Worm (Caenorhabditis elegans) whole organism, L1 larva: Measurements from ENCODE around the gene mpz-5.

ENCODE experiments used
- C34B4.2 ChIP-seq: sonication (generic microtip); optimal IDR thresholded peaks from 2 replicates; lab custom pipeline; 2017; ENCODE audit warnings: mild to moderate bottlenecking, missing genetic modification characterization, missing compliant biosample characterization
- F16B12.6 ChIP-seq: fragments of 150-350 bp; optimal IDR thresholded peaks from 2 replicates; lab custom pipeline; 2014; ENCODE audit warnings: missing biosample characterization, missing genetic modification characterization
- alr-1 ChIP-seq: fragments of 200-800 bp; sonication (Bioruptor generic); optimal IDR thresholded peaks from 2 replicates; lab custom pipeline; 2018; ENCODE audit warnings: borderline replicate concordance, mild to moderate bottlenecking, missing genetic modification characterization, missing compliant biosample characterization
- aly-2 ChIP-seq: fragments of 150-350 bp; optimal IDR thresholded peaks from 2 replicates; lab custom pipeline; 2014; ENCODE audit warnings: missing biosample characterization, missing genetic modification characterization
- ama-1 ChIP-seq: fragments of 150-350 bp; optimal IDR thresholded peaks from 2 replicates; lab custom pipeline; 2014
- ceh-63 ChIP-seq: fragments of 200-800 bp; sonication (Bioruptor generic); optimal IDR thresholded peaks from 2 replicates; lab custom pipeline; 2018; ENCODE audit warnings: mild to moderate bottlenecking, missing genetic modification characterization, missing compliant biosample characterization
- ceh-88 ChIP-seq: fragments of 200-800 bp; sonication (Bioruptor generic); IDR thresholded peaks from 2 replicates; pipeline ENCODE4 v1.3.6; 2022; ENCODE audit warnings: missing genetic modification characterization, missing compliant biosample characterization
- ceh-90 ChIP-seq: sonication (generic microtip); optimal IDR thresholded peaks from 2 replicates; lab custom pipeline; 2016; ENCODE audit warnings: missing genetic modification characterization, missing compliant biosample characterization
- ces-1 ChIP-seq: fragments of 150-350 bp; optimal IDR thresholded peaks from 2 replicates; lab custom pipeline; 2014; ENCODE audit warnings: missing biosample characterization, missing genetic modification reagents, missing genetic modification characterization
- dsc-1 ChIP-seq: sonication (generic microtip); optimal IDR thresholded peaks from 2 replicates; lab custom pipeline; 2016; ENCODE audit warnings: mild to moderate bottlenecking, missing genetic modification characterization, missing compliant biosample characterization
- efl-1 ChIP-seq, 4 experiments: fragments of 150-350 bp; optimal IDR thresholded peaks in 3 of 4; peaks in 1 of 4; 1 replicate in 1 of 4; 2 replicates in 3 of 4; lab custom pipeline; 2014; ENCODE audit warnings: missing biosample characterization in 2 of 4, missing genetic modification characterization in 2 of 4, missing genetic modification reagents in 2 of 4
- egl-13 ChIP-seq: sonication (generic microtip); optimal IDR thresholded peaks from 2 replicates; lab custom pipeline; 2016; ENCODE audit warnings: missing genotype, missing genetic modification reagents, missing genetic modification characterization, missing compliant biosample characterization
- elt-2 ChIP-seq: sonication (generic microtip); optimal IDR thresholded peaks from 2 replicates; lab custom pipeline; 2016; ENCODE audit warnings: missing genetic modification characterization, mild to moderate bottlenecking, inconsistent platforms, missing compliant biosample characterization, missing genetic modification reagents
- ets-5 ChIP-seq: fragments of 200-800 bp; sonication (Bioruptor generic); IDR thresholded peaks from 2 replicates; pipeline ENCODE4 v1.3.6; 2022; ENCODE audit warnings: missing genetic modification characterization, missing compliant biosample characterization
- fkh-10 ChIP-seq: sonication (generic microtip); optimal IDR thresholded peaks from 2 replicates; lab custom pipeline; 2017; ENCODE audit warnings: missing biosample characterization, missing genetic modification reagents, missing genetic modification characterization
- fkh-8 ChIP-seq: sonication (generic microtip); optimal IDR thresholded peaks from 2 replicates; lab custom pipeline; 2016; ENCODE audit warnings: mild to moderate bottlenecking, missing genetic modification characterization, missing compliant biosample characterization
- fos-1 ChIP-seq: fragments of 150-350 bp; optimal IDR thresholded peaks from 2 replicates; lab custom pipeline; 2014; ENCODE audit warnings: missing biosample characterization, missing genetic modification characterization
- grh-1 ChIP-seq: fragments of 200-800 bp; sonication (Bioruptor generic); IDR thresholded peaks from 2 replicates; pipeline ENCODE4 v1.3.6; 2022; ENCODE audit warnings: missing genetic modification reagents, missing genetic modification characterization, missing compliant biosample characterization
- hpl-2 ChIP-seq: fragments of 150-350 bp; optimal IDR thresholded peaks from 2 replicates; lab custom pipeline; 2014; ENCODE audit warnings: missing biosample characterization, missing genetic modification reagents, missing genetic modification characterization
- irx-1 ChIP-seq: sonication (generic microtip); optimal IDR thresholded peaks from 2 replicates; lab custom pipeline; 2016; ENCODE audit warnings: missing genetic modification characterization, missing compliant biosample characterization
- isw-1 ChIP-seq: fragments of 200-800 bp; sonication (Bioruptor generic); IDR thresholded peaks from 2 replicates; pipeline ENCODE4 v1.3.6; 2022; ENCODE audit warnings: missing genetic modification characterization, missing compliant biosample characterization
- jun-1 ChIP-seq: fragments of 150-350 bp; optimal IDR thresholded peaks from 2 replicates; lab custom pipeline; 2014; ENCODE audit warnings: missing biosample characterization, missing genetic modification reagents, missing genetic modification characterization
- lin-35 ChIP-seq, 2 experiments: fragments of 150-350 bp; optimal IDR thresholded peaks; 2 replicates each; lab custom pipeline; 2014; ENCODE audit warnings: missing biosample characterization in 2 of 2, missing genetic modification characterization in 2 of 2, missing genetic modification reagents in 2 of 2
- lin-39 ChIP-seq: fragments of 150-350 bp; optimal IDR thresholded peaks from 2 replicates; lab custom pipeline; 2014; ENCODE audit warnings: missing biosample characterization, missing genetic modification reagents, missing genetic modification characterization
- lsy-2 ChIP-seq, 2 experiments: fragments of 150-350 bp; optimal IDR thresholded peaks; 2 replicates each; lab custom pipeline; 2014; ENCODE audit warnings: missing biosample characterization in 2 of 2, missing genetic modification characterization in 2 of 2
- mdl-1 ChIP-seq, 2 experiments: fragments of 150-350 bp; optimal IDR thresholded peaks; 2 replicates each; lab custom pipeline; 2014 to 2017; ENCODE audit warnings: missing biosample characterization in 2 of 2, missing genetic modification characterization in 2 of 2, inconsistent platforms in 1 of 2
- mef-2 ChIP-seq: fragments of 150-350 bp; optimal IDR thresholded peaks from 2 replicates; lab custom pipeline; 2014; ENCODE audit warnings: missing biosample characterization, missing genetic modification characterization
- mep-1 ChIP-seq: fragments of 150-350 bp; optimal IDR thresholded peaks from 2 replicates; lab custom pipeline; 2014; ENCODE audit warnings: missing biosample characterization, missing genetic modification characterization
- nhr-12 ChIP-seq: sonication (generic microtip); optimal IDR thresholded peaks from 2 replicates; lab custom pipeline; 2017; ENCODE audit warnings: missing biosample characterization, missing genetic modification characterization
- nhr-19 ChIP-seq: fragments of 200-800 bp; sonication (Bioruptor generic); conservative IDR thresholded peaks from 2 replicates; pipeline ENCODE4 v1.3.6; 2022; ENCODE audit warnings: missing genetic modification characterization, missing compliant biosample characterization
- nhr-28 ChIP-seq: fragments of 150-350 bp; optimal IDR thresholded peaks from 2 replicates; lab custom pipeline; 2014; ENCODE audit warnings: missing biosample characterization, missing genetic modification characterization
- nhr-71 ChIP-seq: sonication (generic microtip); optimal IDR thresholded peaks from 2 replicates; lab custom pipeline; 2016; ENCODE audit warnings: mild to moderate bottlenecking, missing genetic modification characterization, moderate library complexity, missing compliant biosample characterization
- nhr-76 ChIP-seq: sonication (generic microtip); optimal IDR thresholded peaks from 2 replicates; lab custom pipeline; 2017; ENCODE audit warnings: missing biosample characterization, missing genetic modification characterization
- nhr-77 ChIP-seq: fragments of 150-350 bp; optimal IDR thresholded peaks from 2 replicates; lab custom pipeline; 2014; ENCODE audit warnings: missing biosample characterization, missing genetic modification characterization
- nhr-84 ChIP-seq: sonication (generic microtip); optimal IDR thresholded peaks from 2 replicates; lab custom pipeline; 2017; ENCODE audit warnings: missing biosample characterization, missing genetic modification characterization
- nhr-90 ChIP-seq: sonication (generic microtip); optimal IDR thresholded peaks from 2 replicates; lab custom pipeline; 2016; ENCODE audit warnings: mild to moderate bottlenecking, missing genetic modification characterization, missing compliant biosample characterization; ENCODE audit not compliant: poor library complexity
- pag-3 ChIP-seq: sonication (generic microtip); optimal IDR thresholded peaks from 2 replicates; lab custom pipeline; 2017; ENCODE audit warnings: missing genetic modification characterization, mild to moderate bottlenecking, missing compliant biosample characterization, antibody characterized with exemption, borderline replicate concordance; ENCODE audit not compliant: insufficient read depth
- pax-3 ChIP-seq: fragments of 200-800 bp; sonication (Bioruptor generic); optimal IDR thresholded peaks from 2 replicates; lab custom pipeline; 2018; ENCODE audit warnings: mild to moderate bottlenecking, missing genetic modification characterization, moderate library complexity, missing compliant biosample characterization
- pqm-1 ChIP-seq: sonication (generic microtip); optimal IDR thresholded peaks from 3 replicates; lab custom pipeline; 2017; ENCODE audit warnings: missing biosample characterization, missing genetic modification characterization
- snpc-4 ChIP-seq: fragments of 150-350 bp; optimal IDR thresholded peaks from 2 replicates; lab custom pipeline; 2014; ENCODE audit warnings: missing biosample characterization, missing genetic modification characterization
- unc-86 ChIP-seq: sonication (generic microtip); optimal IDR thresholded peaks from 2 replicates; lab custom pipeline; 2016; ENCODE audit warnings: missing genetic modification characterization, missing compliant biosample characterization
- unc-98 ChIP-seq: fragments of 200-800 bp; sonication (Bioruptor generic); IDR thresholded peaks from 2 replicates; pipeline ENCODE4 v1.3.6; 2022; ENCODE audit warnings: missing genetic modification characterization, missing compliant biosample characterization
- vab-15 ChIP-seq: sonication (generic microtip); optimal IDR thresholded peaks from 2 replicates; lab custom pipeline; 2017; ENCODE audit warnings: missing genotype, mild to moderate bottlenecking, missing genetic modification characterization, missing compliant biosample characterization
- zip-4 ChIP-seq: fragments of 200-800 bp; sonication (Bioruptor generic); optimal IDR thresholded peaks from 2 replicates; lab custom pipeline; 2018; ENCODE audit warnings: mild to moderate bottlenecking, missing genetic modification characterization, moderate library complexity, missing compliant biosample characterization
- ztf-11 ChIP-seq, 2 experiments: sonication (generic microtip); optimal IDR thresholded peaks; 2 replicates each; lab custom pipeline; 2016 to 2017; ENCODE audit warnings: missing genetic modification characterization in 2 of 2, missing biosample characterization in 1 of 2, missing compliant biosample characterization in 1 of 2

mpz-5 gene

DNA sequence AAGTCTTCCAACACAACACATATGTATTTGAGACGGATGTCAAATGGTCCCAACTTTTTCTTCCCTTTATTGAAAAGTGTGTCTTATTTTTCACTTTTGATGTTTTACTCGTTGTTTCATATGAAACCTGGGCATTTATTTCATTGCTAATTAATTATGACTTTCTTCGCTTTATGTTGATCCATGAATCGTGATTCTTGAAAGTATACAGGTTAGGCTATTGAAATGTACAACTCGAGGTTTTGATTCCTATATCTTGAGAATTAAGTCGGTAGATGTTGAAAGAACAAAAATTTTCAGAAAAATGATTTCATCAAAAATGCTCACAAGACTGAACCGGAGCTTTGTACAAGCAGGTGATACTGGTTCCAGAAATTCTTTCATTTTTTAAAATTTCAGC, 13.5 kb upstream of the mpz-5 start, which contains the start of gene nfu-1:
Gene nfu-1 (plus strand): TSS at position 301 of the 400 bp plus-strand sequence.
- peak; percentile 27 for TF ChIP-seq aly-2 (tag; lab: Kevin White, UChicago)
- no peak for TF ChIP-seq ets-5 (GFP tag; lab: Robert Waterston, UW)

DNA sequence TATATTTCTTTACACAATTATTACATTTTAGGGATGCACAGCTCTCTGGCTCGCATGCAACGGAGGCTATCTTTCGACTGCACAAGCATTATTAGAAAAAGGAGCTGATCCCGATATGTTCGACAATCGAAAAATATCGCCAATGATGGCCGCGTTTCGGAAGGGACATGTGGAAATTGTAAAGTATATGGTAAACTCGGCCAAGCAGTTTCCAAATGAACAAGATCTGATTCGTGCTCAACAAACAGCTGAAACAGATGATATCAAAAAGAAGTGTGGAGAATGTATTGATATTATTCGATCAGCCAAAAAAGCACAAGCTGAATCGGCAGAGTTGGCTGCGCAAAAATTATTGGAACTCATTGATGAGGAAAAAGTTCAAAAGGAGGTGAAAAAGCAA, 9.3 kb upstream of the mpz-5 start:
- TF ChIP-seq nhr-90 (tag; lab: Kevin White, UChicago): no peak
- TF ChIP-seq lin-39: no peak
- no peak for TF ChIP-seq mef-2 (tag; lab: Kevin White, UChicago)
- no peak for TF ChIP-seq ets-5 (GFP tag; lab: Robert Waterston, UW)
- no peak for TF ChIP-seq pax-3 (tag; lab: Kevin White, UChicago)
- TF ChIP-seq nhr-76 (tag; lab: Kevin White, UChicago): no peak
- TF ChIP-seq ceh-88 (GFP tag; lab: Robert Waterston, UW): no peak
- no peak for TF ChIP-seq F16B12.6 (tag; lab: Kevin White, UChicago)
- no peak for TF ChIP-seq irx-1 (tag; lab: Kevin White, UChicago)
- TF ChIP-seq efl-1 (optimal IDR thresholded peaks at IDR 0.05; lab: Kevin White, UChicago): no peak
- TF ChIP-seq efl-1 (GFP tag; optimal IDR thresholded peaks at IDR 0.05 in 1 of 2; lab: Kevin White, UChicago): no peak
- TF ChIP-seq mep-1 (tag; lab: Kevin White, UChicago): no peak
- no peak for TF ChIP-seq nhr-28 (tag; lab: Kevin White, UChicago)
- no peak for TF ChIP-seq isw-1 (GFP tag; lab: Robert Waterston, UW)
- TF ChIP-seq ceh-63 (GFP tag; lab: Kevin White, UChicago): no peak
- TF ChIP-seq, all 84 proteins: peak for 0

DNA sequence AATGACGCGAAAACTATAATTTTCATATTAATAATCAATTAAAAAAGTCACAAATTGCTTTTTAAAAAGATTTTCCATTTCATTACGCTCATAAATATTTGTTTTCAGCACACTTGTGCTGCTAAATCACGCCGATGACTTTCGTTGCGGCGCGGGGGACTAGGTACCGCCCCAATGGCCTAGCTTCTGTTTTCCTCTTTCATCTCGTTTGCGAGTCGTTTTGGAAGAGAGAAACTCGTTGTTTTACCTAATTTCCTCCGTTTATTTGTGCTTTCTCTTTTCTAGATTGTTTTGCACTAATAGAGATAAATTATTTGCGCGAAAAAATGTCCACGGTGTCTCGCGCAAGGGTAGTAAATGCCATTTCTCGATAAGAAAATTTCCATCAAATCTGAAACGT, 7.4 kb upstream of the mpz-5 start:
- TF ChIP-seq aly-2 (tag; lab: Kevin White, UChicago) (peak; percentile 5), efl-1 (optimal IDR thresholded peaks at IDR 0.05; lab: Kevin White, UChicago) (no peak), efl-1 (GFP tag; optimal IDR thresholded peaks at IDR 0.05 in 1 of 2; lab: Kevin White, UChicago) (peak in 1 of 2 experiments; percentile 81), ceh-90 (tag; lab: Kevin White, UChicago) (peak; percentile 14), ces-1 (GFP tag; lab: Kevin White, UChicago) (no peak), fos-1 (tag; lab: Kevin White, UChicago) (no peak), vab-15 (tag; lab: Kevin White, UChicago) (no peak)

DNA sequence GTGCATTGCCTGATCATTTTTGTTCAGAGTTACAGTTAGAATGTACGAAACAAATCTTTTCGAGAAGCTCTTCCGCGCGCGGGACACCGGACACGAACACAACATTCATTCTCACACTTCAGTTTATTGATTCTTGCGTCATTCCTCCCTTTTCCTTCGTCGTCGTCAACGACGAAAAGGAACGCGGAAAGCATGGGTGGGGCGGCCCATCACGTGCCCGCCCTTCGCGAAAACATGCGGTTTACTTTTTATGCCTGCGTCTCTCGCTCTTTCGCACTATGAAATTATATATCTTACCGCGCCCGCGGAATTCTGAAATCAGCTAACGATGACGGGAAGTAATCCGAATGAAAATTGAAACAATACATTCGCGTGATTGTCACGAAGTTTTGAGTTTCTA, 7.0 kb upstream of the mpz-5 start:
- TF ChIP-seq egl-13 (tag; lab: Kevin White, UChicago): peak; percentile 40
- no peak for TF ChIP-seq pqm-1
- peak; percentile 12 to 28 for TF ChIP-seq lsy-2 (tag; optimal IDR thresholded peaks at IDR 0.05; lab: Kevin White, UChicago)
- TF ChIP-seq ztf-11 (tag; optimal IDR thresholded peaks at IDR 0.05; lab: Kevin White, UChicago): peak in 1 of 2 experiments; percentile 40
- no peak for TF ChIP-seq nhr-12 (tag; lab: Kevin White, UChicago)
- peak in 1 of 2 experiments; percentile 65 for TF ChIP-seq mdl-1 (tag; optimal IDR thresholded peaks at IDR 0.05; lab: Kevin White, UChicago)
- no peak for TF ChIP-seq pag-3 (tag; lab: Kevin White, UChicago)
- TF ChIP-seq nhr-90 (tag; lab: Kevin White, UChicago): peak; percentile 47
- TF ChIP-seq snpc-4: no peak
- no peak for TF ChIP-seq nhr-84 (tag; lab: Kevin White, UChicago)
- peak; percentile 46 for TF ChIP-seq nhr-19 (GFP tag; lab: Robert Waterston, UW)
- TF ChIP-seq grh-1: no peak
- peak; percentile 74 for TF ChIP-seq nhr-71
- TF ChIP-seq dsc-1 (tag; lab: Kevin White, UChicago): peak; percentile 11
- peak; percentile 9 to 67 for TF ChIP-seq lin-35 (GFP tag; optimal IDR thresholded peaks at IDR 0.05; lab: Kevin White, UChicago)
- TF ChIP-seq mep-1 (tag; lab: Kevin White, UChicago): peak; percentile 65
- TF ChIP-seq hpl-2 (GFP tag; lab: Kevin White, UChicago): no peak
- TF ChIP-seq ama-1 (lab: Kevin White, UChicago): no peak
- no peak for TF ChIP-seq vab-15 (tag; lab: Kevin White, UChicago)
- peak; percentile 10 for TF ChIP-seq unc-86
- no peak for TF ChIP-seq fos-1 (tag; lab: Kevin White, UChicago)
- TF ChIP-seq nhr-77 (tag; lab: Kevin White, UChicago): no peak
- no peak for TF ChIP-seq unc-98 (GFP tag; lab: Robert Waterston, UW)
- peak; percentile 14 for TF ChIP-seq elt-2 (tag; lab: Kevin White, UChicago)
- TF ChIP-seq F16B12.6 (tag; lab: Kevin White, UChicago): no peak
- peak; percentile 8 for TF ChIP-seq fkh-10 (GFP tag; lab: Kevin White, UChicago)
- TF ChIP-seq isw-1 (GFP tag; lab: Robert Waterston, UW): peak; percentile 18; the same call in 1 of the 2 replicates
- TF ChIP-seq alr-1 (tag; lab: Kevin White, UChicago): no peak
- TF ChIP-seq zip-4 (GFP tag; lab: Kevin White, UChicago): no peak
- TF ChIP-seq fkh-8: no peak
- no peak for TF ChIP-seq jun-1 (tag; lab: Kevin White, UChicago)
- TF ChIP-seq C34B4.2: no peak
